Worm (Caenorhabditis elegans) whole organism, L3 larva: ENCODE data around the gene srt-37.

Source experiments
- R02D3.7 ChIP-seq: fragments of 150-350 bp; optimal IDR thresholded peaks from 2 replicates; lab custom pipeline; 2014; ENCODE audit warnings: missing biosample characterization, missing genetic modification characterization
- ZK546.5 ChIP-seq: sonication (generic microtip); optimal IDR thresholded peaks from 2 replicates; lab custom pipeline; 2017; ENCODE audit warnings: missing biosample characterization, missing genetic modification characterization
- ceh-16 ChIP-seq: sonication (generic microtip); optimal IDR thresholded peaks from 2 replicates; lab custom pipeline; 2017; ENCODE audit warnings: missing biosample characterization, missing genetic modification characterization
- ceh-82 ChIP-seq: fragments of 150-350 bp; optimal IDR thresholded peaks from 2 replicates; lab custom pipeline; 2014; ENCODE audit warnings: missing biosample characterization, missing genetic modification characterization
- ceh-9 ChIP-seq: sonication (generic microtip); optimal IDR thresholded peaks from 2 replicates; lab custom pipeline; 2018; ENCODE audit warnings: missing biosample characterization, missing genetic modification characterization
- daf-12 ChIP-seq: fragments of 150-350 bp; optimal IDR thresholded peaks from 2 replicates; lab custom pipeline; 2014; ENCODE audit warnings: missing biosample characterization, missing genetic modification reagents, missing genetic modification characterization
- egl-27 ChIP-seq: sonication (generic microtip); optimal IDR thresholded peaks from 4 replicates; lab custom pipeline; 2017; ENCODE audit warnings: missing biosample characterization, missing genetic modification reagents, missing genetic modification characterization
- egl-5 ChIP-seq: fragments of 150-350 bp; optimal IDR thresholded peaks from 2 replicates; lab custom pipeline; 2017; ENCODE audit warnings: missing biosample characterization, missing genetic modification reagents, missing genetic modification characterization, inconsistent platforms
- elt-2 ChIP-seq: sonication (generic microtip); optimal IDR thresholded peaks from 2 replicates; lab custom pipeline; 2016; ENCODE audit warnings: missing genetic modification reagents, mild to moderate bottlenecking, missing genetic modification characterization, missing compliant biosample characterization
- elt-3 ChIP-seq, 3 experiments: fragments of 150-350 bp in 1 of 3; sonication (generic microtip) in 2 of 3; optimal IDR thresholded peaks; 2 replicates in 2 of 3; 4 replicates in 1 of 3; lab custom pipeline; 2014 to 2017; ENCODE audit warnings: missing biosample characterization in 3 of 3, missing genetic modification characterization in 3 of 3
- eor-1 ChIP-seq, 2 experiments: fragments of 150-350 bp; optimal IDR thresholded peaks; 2 replicates each; lab custom pipeline; 2014 to 2018; ENCODE audit warnings: missing biosample characterization in 2 of 2, missing genetic modification characterization in 2 of 2
- fkh-10 ChIP-seq: sonication (generic microtip); optimal IDR thresholded peaks from 2 replicates; lab custom pipeline; 2017; ENCODE audit warnings: missing biosample characterization, missing genetic modification reagents, missing genetic modification characterization
- fkh-2 ChIP-seq: fragments of 150-350 bp; optimal IDR thresholded peaks from 2 replicates; lab custom pipeline; 2014; ENCODE audit warnings: missing biosample characterization, missing genetic modification reagents, missing genetic modification characterization
- fos-1 ChIP-seq: fragments of 150-350 bp; optimal IDR thresholded peaks from 2 replicates; lab custom pipeline; 2014; ENCODE audit warnings: missing biosample characterization, missing genetic modification characterization
- hmg-11 ChIP-seq: sonication (generic microtip); optimal IDR thresholded peaks from 2 replicates; lab custom pipeline; 2016; ENCODE audit warnings: missing genetic modification characterization, missing compliant biosample characterization
- jun-1 ChIP-seq: fragments of 150-350 bp; optimal IDR thresholded peaks from 2 replicates; lab custom pipeline; 2014; ENCODE audit warnings: missing biosample characterization, missing genetic modification reagents, missing genetic modification characterization
- lin-15B ChIP-seq: fragments of 150-350 bp; optimal IDR thresholded peaks from 2 replicates; lab custom pipeline; 2014; ENCODE audit warnings: missing biosample characterization, missing genetic modification characterization
- lsy-12 ChIP-seq: sonication (generic microtip); optimal IDR thresholded peaks from 2 replicates; lab custom pipeline; 2016; ENCODE audit warnings: mild to moderate bottlenecking, missing genetic modification characterization, missing compliant biosample characterization
- mdl-1 ChIP-seq: fragments of 150-350 bp; optimal IDR thresholded peaks from 2 replicates; lab custom pipeline; 2014; ENCODE audit warnings: missing biosample characterization, missing genetic modification characterization
- mml-1 ChIP-seq: fragments of 150-350 bp; sonication (generic microtip); optimal IDR thresholded peaks from 3 replicates; lab custom pipeline; 2014; ENCODE audit warnings: missing biosample characterization, missing genetic modification characterization
- nfya-1 ChIP-seq: sonication (generic microtip); optimal IDR thresholded peaks from 2 replicates; lab custom pipeline; 2017; ENCODE audit warnings: missing genetic modification characterization, mild to moderate bottlenecking, missing compliant biosample characterization, antibody characterized with exemption, moderate library complexity; ENCODE audit not compliant: insufficient read depth
- nhr-12 ChIP-seq: fragments of 150-350 bp; optimal IDR thresholded peaks from 2 replicates; lab custom pipeline; 2014; ENCODE audit warnings: missing biosample characterization, missing genetic modification characterization
- nhr-23 ChIP-seq: fragments of 150-350 bp; optimal IDR thresholded peaks from 2 replicates; lab custom pipeline; 2014; ENCODE audit warnings: missing biosample characterization, missing genetic modification reagents, missing genetic modification characterization
- nhr-25 ChIP-seq: sonication (generic microtip); optimal IDR thresholded peaks from 2 replicates; lab custom pipeline; 2017; ENCODE audit warnings: missing biosample characterization, missing genetic modification characterization
- nhr-43 ChIP-seq: sonication (generic microtip); optimal IDR thresholded peaks from 2 replicates; lab custom pipeline; 2016; ENCODE audit warnings: mild to moderate bottlenecking, missing genetic modification characterization, missing compliant biosample characterization; ENCODE audit not compliant: poor library complexity, severe bottlenecking
- nhr-67 ChIP-seq: fragments of 150-350 bp; optimal IDR thresholded peaks from 2 replicates; lab custom pipeline; 2014; ENCODE audit warnings: missing biosample characterization, missing genetic modification characterization
- nhr-77 ChIP-seq: fragments of 150-350 bp; optimal IDR thresholded peaks from 2 replicates; lab custom pipeline; 2014; ENCODE audit warnings: missing biosample characterization, missing genetic modification characterization
- pha-4 ChIP-seq: fragments of 150-350 bp; optimal IDR thresholded peaks from 2 replicates; lab custom pipeline; 2014; ENCODE audit warnings: missing biosample characterization, missing genetic modification reagents, missing genetic modification characterization
- pqm-1 ChIP-seq: fragments of 150-350 bp; optimal IDR thresholded peaks from 2 replicates; lab custom pipeline; 2017; ENCODE audit warnings: missing biosample characterization, missing genetic modification characterization, inconsistent platforms
- sea-2 ChIP-seq: fragments of 150-350 bp; sonication (generic microtip); optimal IDR thresholded peaks from 4 replicates; lab custom pipeline; 2014; ENCODE audit warnings: missing biosample characterization, missing genetic modification reagents, missing genetic modification characterization
- skn-1 ChIP-seq: fragments of 150-350 bp; optimal IDR thresholded peaks from 2 replicates; lab custom pipeline; 2014; ENCODE audit warnings: missing biosample characterization, missing genetic modification characterization
- snpc-4 ChIP-seq: fragments of 150-350 bp; optimal IDR thresholded peaks from 2 replicates; lab custom pipeline; 2014; ENCODE audit warnings: missing biosample characterization, missing genetic modification characterization
- tbx-2 ChIP-seq: sonication (generic microtip); optimal IDR thresholded peaks from 2 replicates; lab custom pipeline; 2016; ENCODE audit warnings: mild to moderate bottlenecking, missing genetic modification characterization, missing compliant biosample characterization
- unc-39 ChIP-seq: sonication (generic microtip); optimal IDR thresholded peaks from 4 replicates; lab custom pipeline; 2017; ENCODE audit warnings: missing biosample characterization, missing genetic modification characterization
- ztf-11 ChIP-seq: fragments of 150-350 bp; optimal IDR thresholded peaks from 2 replicates; lab custom pipeline; 2014; ENCODE audit warnings: missing biosample characterization, missing genetic modification characterization
- ztf-4 ChIP-seq: fragments of 150-350 bp; optimal IDR thresholded peaks from 2 replicates; lab custom pipeline; 2014; ENCODE audit warnings: missing biosample characterization, missing genetic modification characterization

Gene srt-37

ce11 chrV:4302842-4303241, 21.2 kb upstream of the srt-37 start:
- TF ChIP-seq elt-3 (tag; optimal IDR thresholded peaks at IDR 0.05; lab: Kevin White, UChicago) (no peak), mdl-1 (no peak), unc-39 (tag; lab: Kevin White, UChicago) (no peak), pha-4 (tag; lab: Kevin White, UChicago) (no peak), ztf-4 (tag; lab: Kevin White, UChicago) (no peak), ZK546.5 (no peak), nhr-77 (tag; lab: Kevin White, UChicago) (no peak), lin-15B (no peak)

ce11 chrV:4299741-4300140, 18.1 kb upstream of the srt-37 start, which contains the start of gene ZC132.3:
ZC132.3 (minus strand) TSS chrV:4299841.
- TF ChIP-seq ceh-9 (tag; lab: Kevin White, UChicago) (no peak), skn-1 (tag; lab: Kevin White, UChicago) (no peak), nhr-23 (no peak), nhr-43 (tag; lab: Kevin White, UChicago) (no peak), elt-3 (tag; optimal IDR thresholded peaks at IDR 0.05; lab: Kevin White, UChicago) (no peak), ceh-16 (no peak), fkh-10 (GFP tag; lab: Kevin White, UChicago) (no peak)

ce11 chrV:4298579-4298978, 17.0 kb upstream of the srt-37 start, which contains the start of gene ZC132.11:
ZC132.11 (minus strand) TSS chrV:4298679.
- TF ChIP-seq daf-12 (tag; lab: Kevin White, UChicago) (no peak), elt-3 (tag; optimal IDR thresholded peaks at IDR 0.05; lab: Kevin White, UChicago) (no peak), unc-39 (tag; lab: Kevin White, UChicago) (no peak), ceh-9 (tag; lab: Kevin White, UChicago) (no peak), jun-1 (tag; lab: Kevin White, UChicago) (no peak), pha-4 (tag; lab: Kevin White, UChicago) (no peak), ztf-11 (tag; lab: Kevin White, UChicago) (no peak), R02D3.7 (tag; lab: Kevin White, UChicago) (no peak), fos-1 (tag; lab: Kevin White, UChicago) (no peak), ceh-16 (no peak), fkh-2 (tag; lab: Kevin White, UChicago) (no peak), fkh-10 (GFP tag; lab: Kevin White, UChicago) (no peak), egl-5 (tag; lab: Kevin White, UChicago) (no peak), sea-2 (GFP tag; lab: Kevin White, UChicago) (no peak), tbx-2 (tag; lab: Kevin White, UChicago) (no peak), lsy-12 (no peak), hmg-11 (tag; lab: Kevin White, UChicago) (no peak), nfya-1 (tag; lab: Kevin White, UChicago) (no peak), egl-27 (tag; lab: Kevin White, UChicago) (no peak), nhr-12 (tag; lab: Kevin White, UChicago) (no peak)

- TF ChIP-seq nhr-25 (tag; lab: Kevin White, UChicago) (no peak), ceh-82 (tag; lab: Kevin White, UChicago) (no peak), ztf-11 (tag; lab: Kevin White, UChicago) (no peak), eor-1 (tag; optimal IDR thresholded peaks at IDR 0.05; lab: Kevin White, UChicago) (no peak), pha-4 (tag; lab: Kevin White, UChicago) (no peak), mml-1 (no peak), fkh-2 (tag; lab: Kevin White, UChicago) (no peak), pqm-1 (tag; lab: Kevin White, UChicago) (no peak), nhr-67 (tag; lab: Kevin White, UChicago) (no peak), egl-5 (tag; lab: Kevin White, UChicago) (no peak), ztf-4 (tag; lab: Kevin White, UChicago) (no peak), nfya-1 (tag; lab: Kevin White, UChicago) (no peak), hmg-11 (tag; lab: Kevin White, UChicago) (no peak), elt-2 (no peak), R02D3.7 (tag; lab: Kevin White, UChicago) (no peak), ceh-16 (no peak), jun-1 (tag; lab: Kevin White, UChicago) (no peak), snpc-4 (tag; lab: Kevin White, UChicago) (no peak)
Measured at ce11 chrV:4295920-4296319, 14.3 kb upstream of the srt-37 start, which contains the start of gene F47D2.11. F47D2.11 (minus strand) TSS chrV:4296020.
